Worm (Caenorhabditis elegans) whole organism, late embryonic: Measurements from ENCODE around the gene F15G9.2.

Experiments used
- C08G9.2 ChIP-seq: sonication (generic microtip); optimal IDR thresholded peaks from 2 replicates; lab custom pipeline; 2016; ENCODE audit warnings: mild to moderate bottlenecking, missing genetic modification characterization, moderate library complexity, missing compliant biosample characterization
- F13H6.1 ChIP-seq: sonication (generic microtip); optimal IDR thresholded peaks from 2 replicates; lab custom pipeline; 2016; ENCODE audit warnings: missing genetic modification characterization, missing compliant biosample characterization
- K02D7.2 ChIP-seq: sonication (generic microtip); optimal IDR thresholded peaks from 2 replicates; lab custom pipeline; 2017; ENCODE audit warnings: mild to moderate bottlenecking, missing genetic modification characterization, missing compliant biosample characterization
- T23F11.4 ChIP-seq: fragments of 200-800 bp; sonication (Bioruptor generic); optimal IDR thresholded peaks from 2 replicates; lab custom pipeline; 2018; ENCODE audit warnings: mild to moderate bottlenecking, missing genetic modification characterization, missing compliant biosample characterization
- Y22D7AL.16 ChIP-seq: sonication (generic microtip); optimal IDR thresholded peaks from 2 replicates; lab custom pipeline; 2016; ENCODE audit warnings: missing genetic modification characterization, missing compliant biosample characterization
- ceh-14 ChIP-seq: sonication (generic microtip); optimal IDR thresholded peaks from 2 replicates; lab custom pipeline; 2016; ENCODE audit warnings: missing genotype, missing genetic modification characterization, missing compliant biosample characterization
- ceh-18 ChIP-seq: sonication (generic microtip); optimal IDR thresholded peaks from 2 replicates; lab custom pipeline; 2016; ENCODE audit warnings: missing genetic modification characterization, missing compliant biosample characterization
- ceh-19 ChIP-seq: fragments of 200-800 bp; sonication (Bioruptor generic); optimal IDR thresholded peaks from 2 replicates; lab custom pipeline; 2018; ENCODE audit warnings: mild to moderate bottlenecking, missing genetic modification characterization, missing compliant biosample characterization
- ceh-2 ChIP-seq: sonication (generic microtip); optimal IDR thresholded peaks from 2 replicates; lab custom pipeline; 2016; ENCODE audit warnings: missing genotype, missing genetic modification characterization, missing compliant biosample characterization
- ceh-22 ChIP-seq: sonication (generic microtip); optimal IDR thresholded peaks from 2 replicates; lab custom pipeline; 2017; ENCODE audit warnings: missing biosample characterization, missing genetic modification characterization
- ceh-24 ChIP-seq: sonication (generic microtip); optimal IDR thresholded peaks from 2 replicates; lab custom pipeline; 2016; ENCODE audit warnings: mild to moderate bottlenecking, missing genetic modification characterization, missing compliant biosample characterization
- ceh-30 ChIP-seq: fragments of 150-350 bp; optimal IDR thresholded peaks from 2 replicates; lab custom pipeline; 2014; ENCODE audit warnings: missing biosample characterization, missing genetic modification characterization
- ceh-31 ChIP-seq: sonication (generic microtip); optimal IDR thresholded peaks from 2 replicates; lab custom pipeline; 2016; ENCODE audit warnings: missing genetic modification characterization, missing compliant biosample characterization
- ceh-45 ChIP-seq: fragments of 200-800 bp; sonication (Bioruptor generic); IDR thresholded peaks from 2 replicates; pipeline ENCODE4 v1.3.6; 2022; ENCODE audit warnings: missing genetic modification reagents, missing genetic modification characterization, missing compliant biosample characterization
- ceh-48 ChIP-seq: sonication (generic microtip); optimal IDR thresholded peaks from 2 replicates; lab custom pipeline; 2016; ENCODE audit warnings: missing genetic modification characterization, inconsistent platforms, missing compliant biosample characterization
- ceh-6 ChIP-seq: fragments of 200-800 bp; sonication (Bioruptor generic); optimal IDR thresholded peaks from 2 replicates; lab custom pipeline; 2018; ENCODE audit warnings: mild to moderate bottlenecking, missing genetic modification characterization, missing compliant biosample characterization
- ceh-9 ChIP-seq: sonication (generic microtip); optimal IDR thresholded peaks from 2 replicates; lab custom pipeline; 2016; ENCODE audit warnings: mild to moderate bottlenecking, missing genetic modification characterization, inconsistent platforms, missing compliant biosample characterization
- che-1 ChIP-seq: sonication (generic microtip); optimal IDR thresholded peaks from 2 replicates; lab custom pipeline; 2016; ENCODE audit warnings: mild to moderate bottlenecking, missing genetic modification characterization, missing compliant biosample characterization
- dmd-4 ChIP-seq: sonication (generic microtip); optimal IDR thresholded peaks from 2 replicates; lab custom pipeline; 2016; ENCODE audit warnings: borderline replicate concordance, missing genetic modification characterization, missing compliant biosample characterization
- elt-2 ChIP-seq: sonication (generic microtip); optimal IDR thresholded peaks from 2 replicates; lab custom pipeline; 2016; ENCODE audit warnings: missing genetic modification reagents, missing genetic modification characterization, missing compliant biosample characterization
- elt-4 ChIP-seq: sonication (generic microtip); optimal IDR thresholded peaks from 2 replicates; lab custom pipeline; 2016; ENCODE audit warnings: missing genetic modification characterization, missing compliant biosample characterization
- ets-4 ChIP-seq: sonication (generic microtip); optimal IDR thresholded peaks from 2 replicates; lab custom pipeline; 2016; ENCODE audit warnings: missing genetic modification characterization, missing compliant biosample characterization
- eyg-1 ChIP-seq: sonication (generic microtip); optimal IDR thresholded peaks from 2 replicates; lab custom pipeline; 2016; ENCODE audit warnings: missing genotype, missing genetic modification characterization, missing compliant biosample characterization
- fkh-10 ChIP-seq: fragments of 150-350 bp; optimal IDR thresholded peaks from 2 replicates; lab custom pipeline; 2014; ENCODE audit warnings: missing biosample characterization, missing genetic modification reagents, missing genetic modification characterization
- fkh-6 ChIP-seq: sonication (generic microtip); optimal IDR thresholded peaks from 2 replicates; lab custom pipeline; 2016; ENCODE audit warnings: missing genetic modification characterization, missing compliant biosample characterization
- gmeb-2 ChIP-seq: sonication (generic microtip); optimal IDR thresholded peaks from 2 replicates; lab custom pipeline; 2016; ENCODE audit warnings: missing genetic modification characterization, inconsistent platforms, missing compliant biosample characterization
- hlh-13 ChIP-seq: fragments of 200-800 bp; sonication (Bioruptor generic); optimal IDR thresholded peaks from 2 replicates; lab custom pipeline; 2018; ENCODE audit warnings: mild to moderate bottlenecking, missing genetic modification characterization, missing compliant biosample characterization
- hlh-15 ChIP-seq: sonication (generic microtip); optimal IDR thresholded peaks from 2 replicates; lab custom pipeline; 2016; ENCODE audit warnings: missing genetic modification characterization, missing compliant biosample characterization
- hlh-6 ChIP-seq: sonication (generic microtip); optimal IDR thresholded peaks from 2 replicates; lab custom pipeline; 2016; ENCODE audit warnings: missing genotype, missing genetic modification characterization, missing compliant biosample characterization
- lim-6 ChIP-seq: sonication (generic microtip); optimal IDR thresholded peaks from 2 replicates; lab custom pipeline; 2016; ENCODE audit warnings: missing genetic modification characterization, missing compliant biosample characterization
- lin-11 ChIP-seq: fragments of 200-800 bp; sonication (Bioruptor generic); optimal IDR thresholded peaks from 2 replicates; lab custom pipeline; 2018; ENCODE audit warnings: mild to moderate bottlenecking, missing genetic modification characterization, missing compliant biosample characterization
- madf-2 ChIP-seq: sonication (generic microtip); optimal IDR thresholded peaks from 2 replicates; lab custom pipeline; 2017; ENCODE audit warnings: missing genetic modification characterization, missing compliant biosample characterization
- mec-3 ChIP-seq: sonication (generic microtip); optimal IDR thresholded peaks from 2 replicates; lab custom pipeline; 2016; ENCODE audit warnings: borderline replicate concordance, missing genetic modification characterization, missing compliant biosample characterization
- nfya-1 ChIP-seq: sonication (generic microtip); optimal IDR thresholded peaks from 2 replicates; lab custom pipeline; 2017; ENCODE audit warnings: missing genetic modification characterization, mild to moderate bottlenecking, missing compliant biosample characterization, antibody characterized with exemption, moderate library complexity
- nhr-232 ChIP-seq: sonication (generic microtip); optimal IDR thresholded peaks from 2 replicates; lab custom pipeline; 2016; ENCODE audit warnings: missing genetic modification characterization, missing compliant biosample characterization
- odd-2 ChIP-seq: sonication (generic microtip); optimal IDR thresholded peaks from 2 replicates; lab custom pipeline; 2017; ENCODE audit warnings: antibody characterized with exemption, mild to moderate bottlenecking, missing genetic modification characterization, missing compliant biosample characterization
- pat-9 ChIP-seq: fragments of 200-800 bp; sonication (Bioruptor generic); optimal IDR thresholded peaks from 2 replicates; lab custom pipeline; 2018; ENCODE audit warnings: mild to moderate bottlenecking, missing genetic modification characterization, moderate library complexity, missing compliant biosample characterization
- pha-2 ChIP-seq: sonication (generic microtip); optimal IDR thresholded peaks from 2 replicates; lab custom pipeline; 2017; ENCODE audit warnings: mild to moderate bottlenecking, missing genetic modification characterization, missing compliant biosample characterization
- pqm-1 ChIP-seq: sonication (generic microtip); optimal IDR thresholded peaks from 2 replicates; lab custom pipeline; 2016; ENCODE audit warnings: missing genetic modification characterization, missing compliant biosample characterization
- ref-2 ChIP-seq: sonication (generic microtip); optimal IDR thresholded peaks from 2 replicates; lab custom pipeline; 2016; ENCODE audit warnings: missing genetic modification characterization, missing compliant biosample characterization
- rnt-1 ChIP-seq: sonication (generic microtip); optimal IDR thresholded peaks from 2 replicates; lab custom pipeline; 2016; ENCODE audit warnings: missing genetic modification characterization, missing compliant biosample characterization
- sdc-2 ChIP-seq: sonication (generic microtip); optimal IDR thresholded peaks from 2 replicates; lab custom pipeline; 2016; ENCODE audit warnings: missing genotype, missing genetic modification characterization, missing compliant biosample characterization
- sox-2 ChIP-seq: fragments of 200-800 bp; sonication (Bioruptor generic); IDR thresholded peaks from 2 replicates; pipeline ENCODE4 v1.3.6; 2022; ENCODE audit warnings: missing genetic modification reagents, missing genetic modification characterization, missing compliant biosample characterization
- sox-4 ChIP-seq: sonication (generic microtip); optimal IDR thresholded peaks from 2 replicates; lab custom pipeline; 2017; ENCODE audit warnings: mild to moderate bottlenecking, missing genetic modification characterization, inconsistent platforms, missing compliant biosample characterization
- syd-9 ChIP-seq: sonication (generic microtip); optimal IDR thresholded peaks from 2 replicates; lab custom pipeline; 2016; ENCODE audit warnings: mild to moderate bottlenecking, missing genetic modification characterization, moderate library complexity, missing compliant biosample characterization
- tbx-2 ChIP-seq: sonication (generic microtip); optimal IDR thresholded peaks from 2 replicates; lab custom pipeline; 2016; ENCODE audit warnings: missing genetic modification characterization, missing compliant biosample characterization
- tbx-7 ChIP-seq: sonication (generic microtip); optimal IDR thresholded peaks from 2 replicates; lab custom pipeline; 2016; ENCODE audit warnings: missing genotype, missing genetic modification characterization, missing compliant biosample characterization
- ttx-3 ChIP-seq: sonication (generic microtip); optimal IDR thresholded peaks from 2 replicates; lab custom pipeline; 2016; ENCODE audit warnings: missing genetic modification reagents, missing genetic modification characterization, missing compliant biosample characterization
- unc-42 ChIP-seq: sonication (generic microtip); optimal IDR thresholded peaks from 2 replicates; lab custom pipeline; 2016; ENCODE audit warnings: missing genotype, missing genetic modification characterization, missing compliant biosample characterization
- unc-55 ChIP-seq: sonication (generic microtip); optimal IDR thresholded peaks from 2 replicates; lab custom pipeline; 2017; ENCODE audit warnings: missing biosample characterization, missing genetic modification reagents, missing genetic modification characterization
- unc-86 ChIP-seq: sonication (generic microtip); optimal IDR thresholded peaks from 2 replicates; lab custom pipeline; 2016; ENCODE audit warnings: missing genetic modification characterization, missing compliant biosample characterization
- zip-5 ChIP-seq: sonication (generic microtip); optimal IDR thresholded peaks from 2 replicates; lab custom pipeline; 2016; ENCODE audit warnings: missing genetic modification characterization, missing compliant biosample characterization
- ztf-16 ChIP-seq: sonication (generic microtip); optimal IDR thresholded peaks from 2 replicates; lab custom pipeline; 2017; ENCODE audit warnings: missing genetic modification characterization, missing compliant biosample characterization

The F15G9.2 gene

DNA sequence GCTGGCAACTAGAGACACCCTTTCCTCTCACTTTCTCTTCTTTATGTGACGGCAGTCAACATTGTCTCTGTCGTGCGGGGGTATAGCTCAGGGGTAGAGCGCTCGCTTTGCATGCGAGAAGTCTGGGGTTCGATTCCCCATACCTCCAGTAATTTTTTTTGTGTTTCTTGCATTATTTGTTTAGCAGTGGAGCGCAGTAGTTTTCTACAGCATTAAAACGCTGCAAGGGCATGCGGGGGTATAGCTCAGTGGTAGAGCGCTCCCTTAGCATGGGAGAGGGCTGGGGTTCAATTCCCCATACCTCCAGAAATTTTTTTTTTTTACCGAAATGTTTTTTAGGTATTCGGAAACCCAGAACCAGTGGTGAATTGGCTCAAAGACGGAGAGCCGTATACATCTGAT lies 30.0 kb upstream of the F15G9.2 start:
- peak; percentile 99 for TF ChIP-seq hlh-6 (tag; lab: Kevin White, UChicago)
- peak; percentile 86 for TF ChIP-seq mec-3 (tag; lab: Kevin White, UChicago)
- TF ChIP-seq ceh-19 (GFP tag; lab: Kevin White, UChicago), result peak; percentile 97
- TF ChIP-seq ceh-24 (tag; lab: Kevin White, UChicago), result peak; percentile 91
- TF ChIP-seq eyg-1 (tag; lab: Kevin White, UChicago), result peak; percentile 97
- peak; percentile 95 for TF ChIP-seq tbx-2 (tag; lab: Kevin White, UChicago)
- peak; percentile 93 for TF ChIP-seq pha-2
- TF ChIP-seq rnt-1 (tag; lab: Kevin White, UChicago), result peak; percentile 95
- TF ChIP-seq ceh-31 (tag; lab: Kevin White, UChicago), result peak; percentile 89
- peak; percentile 93 for TF ChIP-seq lin-11
- peak; percentile 96 for TF ChIP-seq unc-86 (tag; lab: Kevin White, UChicago)
- peak; percentile 92 for TF ChIP-seq sdc-2 (tag; lab: Kevin White, UChicago)
- TF ChIP-seq ttx-3, result peak; percentile 95
- peak; percentile 96 for TF ChIP-seq fkh-6 (tag; lab: Kevin White, UChicago)
- TF ChIP-seq tbx-7 (tag; lab: Kevin White, UChicago), result peak; percentile 81
- TF ChIP-seq ztf-16 (tag; lab: Kevin White, UChicago), result peak; percentile 98
- peak; percentile 92 for TF ChIP-seq F13H6.1 (tag; lab: Kevin White, UChicago)
- peak; percentile 89 for TF ChIP-seq Y22D7AL.16
- peak; percentile 95 for TF ChIP-seq sox-2 (GFP tag; lab: Robert Waterston, UW)
- TF ChIP-seq ceh-2, result peak; percentile 93
- TF ChIP-seq elt-4, result peak; percentile 98
- TF ChIP-seq fkh-10 (GFP tag; lab: Kevin White, UChicago), result peak; percentile 78
- TF ChIP-seq unc-55, result peak; percentile 5
- peak; percentile 82 for TF ChIP-seq odd-2 (tag; lab: Kevin White, UChicago)
- TF ChIP-seq madf-2 (tag; lab: Kevin White, UChicago), result peak; percentile 95
- peak; percentile 98 for TF ChIP-seq pqm-1 (tag; lab: Kevin White, UChicago)
- peak; percentile 80 for TF ChIP-seq ets-4 (tag; lab: Kevin White, UChicago)
- TF ChIP-seq ceh-14 (tag; lab: Kevin White, UChicago), result peak; percentile 96
- TF ChIP-seq ref-2 (tag; lab: Kevin White, UChicago), result peak; percentile 96
- peak; percentile 92 for TF ChIP-seq ceh-9 (tag; lab: Kevin White, UChicago)
- peak; percentile 93 for TF ChIP-seq C08G9.2 (tag; lab: Kevin White, UChicago)
- TF ChIP-seq zip-5 (tag; lab: Kevin White, UChicago), result peak; percentile 86
- TF ChIP-seq ceh-48 (tag; lab: Kevin White, UChicago), result peak; percentile 87
- peak; percentile 97 for TF ChIP-seq pat-9 (tag; lab: Kevin White, UChicago)
- peak; percentile 77 for TF ChIP-seq nfya-1
- peak; percentile 93 for TF ChIP-seq ceh-6 (GFP tag; lab: Kevin White, UChicago)
- peak; percentile 98 for TF ChIP-seq gmeb-2 (tag; lab: Kevin White, UChicago)
- TF ChIP-seq ceh-30, result peak; percentile 73
- TF ChIP-seq ceh-45 (GFP tag; lab: Robert Waterston, UW), result peak; percentile 98
- peak; percentile 92 for TF ChIP-seq T23F11.4 (GFP tag; lab: Kevin White, UChicago)
- peak; percentile 94 for TF ChIP-seq K02D7.2 (tag; lab: Kevin White, UChicago)
- TF ChIP-seq nhr-232 (tag; lab: Kevin White, UChicago), result peak; percentile 95
- peak; percentile 88 for TF ChIP-seq lim-6 (tag; lab: Kevin White, UChicago)
- peak; percentile 96 for TF ChIP-seq sox-4 (tag; lab: Kevin White, UChicago)
- TF ChIP-seq dmd-4 (tag; lab: Kevin White, UChicago), result peak; percentile 95
- peak; percentile 96 for TF ChIP-seq syd-9 (tag; lab: Kevin White, UChicago)
- TF ChIP-seq hlh-15 (tag; lab: Kevin White, UChicago), result peak; percentile 94
- TF ChIP-seq elt-2, result peak; percentile 99
- TF ChIP-seq che-1 (tag; lab: Kevin White, UChicago), result peak; percentile 95
- TF ChIP-seq ceh-18, result peak; percentile 96
- peak; percentile 76 for TF ChIP-seq hlh-13
- peak; percentile 75 for TF ChIP-seq unc-42 (tag; lab: Kevin White, UChicago)
- peak; percentile 57 for TF ChIP-seq ceh-22
